Fruit fly (Drosophila melanogaster): ENCODE results near the gene CG4995.

Gene CG4995

dm6 chr2L:10366525-10366924 is 44.2 kb downstream of the CG4995 start, which contains the start of gene CG5056 (continued):
- TF ChIP-seq CG12942 (GFP tag; optimal IDR thresholded peaks at IDR 0.05) (no peak), gfzf (GFP tag; optimal IDR thresholded peaks at IDR 0.05) (peak; percentile 61), Fer2 (tag; optimal IDR thresholded peaks at IDR 0.05) (no peak), CG11456 (GFP tag; IDR thresholded peaks at IDR 0.05) (no peak), HLH54F (GFP tag; optimal IDR thresholded peaks at IDR 0.05) (no peak), zen (tag; optimal IDR thresholded peaks at IDR 0.05) (peak; percentile 41), Chrac-16 (GFP tag; optimal IDR thresholded peaks at IDR 0.05) (no peak), sr (GFP tag; IDR thresholded peaks at IDR 0.05) (no peak), CG2712 (tag; optimal IDR thresholded peaks at IDR 0.05) (peak; percentile 63), CG2875 (GFP tag; optimal IDR thresholded peaks at IDR 0.05) (no peak), inv (GFP tag; IDR thresholded peaks at IDR 0.05; ENCODE audit: partially characterized antibody) (no peak), CG6175 (GFP tag; IDR thresholded peaks at IDR 0.05) (no peak), CG17568 (GFP tag; optimal IDR thresholded peaks at IDR 0.05) (no peak), CG18262 (tag; optimal IDR thresholded peaks at IDR 0.05) (peak; percentile 7), Deaf1 (tag; optimal IDR thresholded peaks at IDR 0.05) (no peak), CG34422 (GFP tag; IDR thresholded peaks at IDR 0.05) (no peak), CG7271 (tag; optimal IDR thresholded peaks at IDR 0.05) (peak; percentile 11), dati (GFP tag; IDR thresholded peaks at IDR 0.05) (no peak), CG7928 (GFP tag; optimal IDR thresholded peaks at IDR 0.05) (peak; percentile 95), CG6854 (GFP tag; optimal IDR thresholded peaks at IDR 0.05) (no peak), Dp (GFP tag; optimal IDR thresholded peaks at IDR 0.05) (peak; percentile 36), CG11560 (tag; IDR thresholded peaks at IDR 0.05) (no peak), CG6791 (GFP tag; IDR thresholded peaks at IDR 0.05; ENCODE audit: partially characterized antibody) (0 out of 3 replicates have a peak, but pooled peaks have one; percentile 25), sd (tag; optimal IDR thresholded peaks at IDR 0.05) (no peak), CG10431 (GFP tag; optimal IDR thresholded peaks at IDR 0.05) (no peak), sna (GFP tag; IDR thresholded peaks at IDR 0.05; ENCODE audit: partially characterized antibody) (no peak), ttk (GFP tag; IDR thresholded peaks at IDR 0.05) (no peak), lbe (GFP tag; optimal IDR thresholded peaks at IDR 0.05) (peak; percentile 21), CG1832 (GFP tag; optimal IDR thresholded peaks at IDR 0.05) (no peak), Ets97D (GFP tag; optimal IDR thresholded peaks at IDR 0.05) (peak; percentile 40), Nf-YC (tag; optimal IDR thresholded peaks at IDR 0.05) (peak; percentile 53), MTF-1 (GFP tag; optimal IDR thresholded peaks at IDR 0.05; ENCODE audit: borderline replicate concordance) (no peak), sima (GFP tag; optimal IDR thresholded peaks at IDR 0.05) (no peak), sob (GFP tag; IDR thresholded peaks at IDR 0.05) (no peak), scrt (GFP tag; optimal IDR thresholded peaks at IDR 0.05) (no peak), CG12299 (tag; optimal IDR thresholded peaks at IDR 0.05) (no peak), slbo (GFP tag; IDR thresholded peaks at IDR 0.05) (peak; percentile 43; the same call in 1 of the 2 replicates), CG31441 (GFP tag; IDR thresholded peaks at IDR 0.05) (no peak), Oaz (GFP tag; IDR thresholded peaks at IDR 0.05) (no peak), Doc2 (GFP tag; IDR thresholded peaks at IDR 0.05) (no peak), CG10267 (tag; optimal IDR thresholded peaks at IDR 0.05) (peak; percentile 57), tio (GFP tag; optimal IDR thresholded peaks at IDR 0.05) (no peak), CG13624 (GFP tag; optimal IDR thresholded peaks at IDR 0.05) (no peak), CG17186 (GFP tag; optimal IDR thresholded peaks at IDR 0.05) (peak; percentile 48), Fer3 (tag; optimal IDR thresholded peaks at IDR 0.05) (no peak), schlank (tag; optimal IDR thresholded peaks at IDR 0.05) (no peak), stwl (tag; optimal IDR thresholded peaks at IDR 0.05) (peak; percentile 59), al (GFP tag; IDR thresholded peaks at IDR 0.05) (no peak; the same call in 1 of the 2 replicates), Taf1 (GFP tag; IDR thresholded peaks at IDR 0.05) (no peak), CG8290 (GFP tag; optimal IDR thresholded peaks at IDR 0.05) (peak; percentile 12), CG8290 (tag; optimal IDR thresholded peaks at IDR 0.05) (no peak), da (GFP tag; optimal IDR thresholded peaks at IDR 0.05) (no peak)
